Worm (Caenorhabditis elegans): ENCODE data around the gene F59B10.6.
"Not testable (repeated sequence)": the region's sequence is repeated elsewhere in the genome, so short reads cannot be mapped to it uniquely, and the experiment has no call there.

DNA sequence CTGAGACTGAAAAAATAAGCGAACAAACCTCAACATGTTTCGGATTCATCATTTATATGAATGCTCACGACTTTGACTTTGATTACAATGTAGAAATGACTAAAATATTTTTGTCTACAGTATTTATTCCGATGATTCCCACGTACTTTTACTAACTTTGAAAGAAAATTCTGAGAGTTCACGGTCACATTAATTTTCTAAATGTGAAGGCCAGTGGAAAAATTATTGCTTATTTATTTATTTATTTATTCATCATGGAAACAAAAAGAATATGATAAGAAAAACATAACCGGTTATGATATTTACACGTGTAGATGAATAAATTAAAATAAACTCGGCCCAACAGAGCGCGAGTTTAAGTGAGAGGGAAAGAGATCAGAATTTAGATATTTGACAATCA is 31.2 kb downstream of the F59B10.6 start, which contains the start of gene ZK666.8:
- TF ChIP-seq him-1, W03F9.2, dao-5 (tag; optimal IDR thresholded peaks at IDR 0.05): not testable (repeated sequence)
